Worm (Caenorhabditis elegans) whole organism, early embryonic: ENCODE measurements around the gene alh-10.

Experiments
- F13C5.2 ChIP-seq: sonication (generic microtip); optimal IDR thresholded peaks from 2 replicates; lab custom pipeline; 2017; ENCODE audit warnings: mild to moderate bottlenecking, missing genetic modification characterization, inconsistent platforms, missing compliant biosample characterization
- aly-1 ChIP-seq: sonication (generic microtip); optimal IDR thresholded peaks from 2 replicates; lab custom pipeline; 2016; ENCODE audit warnings: missing genetic modification characterization, missing compliant biosample characterization
- ama-1 ChIP-seq: fragments of 150-350 bp; optimal IDR thresholded peaks from 2 replicates; lab custom pipeline; 2014
- ets-7 ChIP-seq: sonication (generic microtip); optimal IDR thresholded peaks from 2 replicates; lab custom pipeline; 2016; ENCODE audit warnings: missing genotype, missing genetic modification characterization, missing compliant biosample characterization
- flt-1 ChIP-seq: fragments of 200-800 bp; sonication (Bioruptor generic); IDR thresholded peaks from 2 replicates; pipeline ENCODE4 v1.3.6; 2022; ENCODE audit warnings: missing genetic modification characterization, missing compliant biosample characterization
- hmbx-1 ChIP-seq: sonication (generic microtip); optimal IDR thresholded peaks from 2 replicates; lab custom pipeline; 2016; ENCODE audit warnings: mild to moderate bottlenecking, missing genetic modification characterization, missing compliant biosample characterization
- tbx-11 ChIP-seq: fragments of 200-800 bp; sonication (Bioruptor generic); IDR thresholded peaks from 2 replicates; pipeline ENCODE4 v1.3.6; 2022; ENCODE audit warnings: missing genetic modification characterization, missing compliant biosample characterization
- tbx-37 ChIP-seq: fragments of 200-800 bp; sonication (Bioruptor generic); conservative IDR thresholded peaks from 2 replicates; pipeline ENCODE4 v1.3.6; 2022; ENCODE audit warnings: missing genetic modification reagents, missing genetic modification characterization, missing compliant biosample characterization

DNA sequence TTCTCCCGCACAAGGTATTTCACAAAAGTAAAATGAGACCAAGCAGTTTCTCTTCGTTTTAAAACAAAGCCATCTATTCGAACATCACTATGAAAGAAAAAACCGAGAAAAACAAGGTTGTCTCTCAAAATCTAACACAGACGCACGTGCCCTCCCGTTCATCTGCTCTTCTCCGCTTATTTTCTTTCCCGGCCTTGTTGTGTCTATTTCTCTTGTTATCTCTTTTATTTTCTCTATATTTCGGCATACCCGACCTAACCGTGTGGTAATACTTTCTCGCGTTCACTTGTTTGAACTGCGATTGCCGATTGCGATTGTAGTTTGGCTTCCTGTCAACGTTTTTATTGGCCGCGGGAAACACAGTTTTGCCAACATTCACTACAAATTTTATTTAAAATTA is 14.0 kb downstream of the alh-10 start:
- TF ChIP-seq ama-1 (lab: Kevin White, UChicago) (no peak), hmbx-1 (tag; lab: Kevin White, UChicago) (no peak), ets-7 (tag; lab: Kevin White, UChicago) (no peak), tbx-37 (GFP tag; lab: Robert Waterston, UW) (no peak), F13C5.2 (no peak), aly-1 (tag; lab: Kevin White, UChicago) (no peak), tbx-11 (GFP tag; lab: Robert Waterston, UW) (no peak), flt-1 (GFP tag; lab: Robert Waterston, UW) (no peak)
